Worm (Caenorhabditis elegans) whole organism, midembryonic: ENCODE results near the gene gpa-7.
A peak's percentile ranks its signal among the peaks of the same experiment; 100 is the strongest.

Source experiments
- T22C8.4 ChIP-seq: fragments of 200-800 bp; sonication (Bioruptor generic); IDR thresholded peaks from 2 replicates; pipeline ENCODE4 v1.3.6; 2022; ENCODE audit warnings: missing genetic modification characterization, missing compliant biosample characterization
- cog-1 ChIP-seq: sonication (generic microtip); optimal IDR thresholded peaks from 2 replicates; lab custom pipeline; 2016; ENCODE audit warnings: missing genetic modification characterization, missing compliant biosample characterization
- flt-1 ChIP-seq: fragments of 200-800 bp; sonication (Bioruptor generic); IDR thresholded peaks from 2 replicates; pipeline ENCODE4 v1.3.6; 2022; ENCODE audit warnings: missing genetic modification characterization, missing compliant biosample characterization
- klf-2 ChIP-seq: fragments of 200-800 bp; sonication (Bioruptor generic); conservative IDR thresholded peaks from 2 replicates; pipeline ENCODE4 v1.3.6; 2022; ENCODE audit warnings: missing genetic modification reagents, missing genetic modification characterization, missing compliant biosample characterization
- med-1 ChIP-seq: sonication (generic microtip); optimal IDR thresholded peaks from 2 replicates; lab custom pipeline; 2017; ENCODE audit warnings: missing genetic modification characterization, mild to moderate bottlenecking, missing compliant biosample characterization, antibody characterized with exemption, missing genetic modification reagents; ENCODE audit not compliant: insufficient read depth
- ref-1 ChIP-seq: fragments of 200-800 bp; sonication (Bioruptor generic); conservative IDR thresholded peaks from 2 replicates; pipeline ENCODE4 v1.3.6; 2022; ENCODE audit warnings: missing genetic modification reagents, missing genetic modification characterization, missing compliant biosample characterization
- tab-1 ChIP-seq: fragments of 200-800 bp; sonication (Bioruptor generic); IDR thresholded peaks from 2 replicates; pipeline ENCODE4 v1.3.6; 2022; ENCODE audit warnings: missing genetic modification characterization, missing compliant biosample characterization
- ztf-23 ChIP-seq: fragments of 200-800 bp; sonication (Bioruptor generic); IDR thresholded peaks from 2 replicates; pipeline ENCODE4 v1.3.6; 2022; ENCODE audit warnings: missing genetic modification reagents, missing genetic modification characterization, missing compliant biosample characterization
- ztf-29 ChIP-seq: fragments of 200-800 bp; sonication (Bioruptor generic); IDR thresholded peaks from 2 replicates; pipeline ENCODE4 v1.3.6; 2022; ENCODE audit warnings: missing genetic modification reagents, missing genetic modification characterization, missing compliant biosample characterization

Gene gpa-7

DNA sequence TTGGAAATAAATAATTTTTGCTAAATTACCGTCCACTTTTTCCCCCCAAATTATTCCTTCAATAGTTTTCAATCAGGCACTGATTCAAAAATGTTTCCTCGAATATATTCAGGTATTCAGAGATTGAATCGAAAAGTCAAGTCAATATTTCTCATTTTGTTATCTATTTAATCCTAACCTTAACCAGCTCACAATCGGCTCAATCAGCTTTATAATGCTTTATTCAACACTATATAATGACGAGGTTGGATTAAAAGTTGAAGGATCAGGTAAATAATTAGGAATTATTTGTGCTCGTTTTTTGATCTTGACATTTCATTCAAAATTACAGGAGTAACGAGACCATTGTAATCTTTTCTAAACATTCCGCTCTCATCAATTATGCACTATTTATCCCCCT, 26.7 kb downstream of the gpa-7 start:
- no peak for TF ChIP-seq ztf-29 (GFP tag; lab: Robert Waterston, UW)
- TF ChIP-seq klf-2 (GFP tag; lab: Robert Waterston, UW), result no peak
- TF ChIP-seq ref-1 (GFP tag; lab: Robert Waterston, UW), result no peak
- TF ChIP-seq ztf-23 (GFP tag; lab: Robert Waterston, UW), result no peak
- TF ChIP-seq cog-1 (tag; lab: Kevin White, UChicago), result no peak

ce11 chrIV:10436401-10436800, 32.6 kb downstream of the gpa-7 start, which contains the start of gene ins-1:
ins-1 (plus strand) TSS chrIV:10436701.
- TF ChIP-seq cog-1 (tag; lab: Kevin White, UChicago) (no peak), med-1 (GFP tag; lab: Kevin White, UChicago) (no peak), flt-1 (GFP tag; lab: Robert Waterston, UW) (no peak), klf-2 (GFP tag; lab: Robert Waterston, UW) (no peak), T22C8.4 (GFP tag; lab: Robert Waterston, UW) (no peak), tab-1 (no peak), ztf-29 (GFP tag; lab: Robert Waterston, UW) (no peak), ztf-23 (GFP tag; lab: Robert Waterston, UW) (no peak), ref-1 (GFP tag; lab: Robert Waterston, UW) (no peak)

DNA sequence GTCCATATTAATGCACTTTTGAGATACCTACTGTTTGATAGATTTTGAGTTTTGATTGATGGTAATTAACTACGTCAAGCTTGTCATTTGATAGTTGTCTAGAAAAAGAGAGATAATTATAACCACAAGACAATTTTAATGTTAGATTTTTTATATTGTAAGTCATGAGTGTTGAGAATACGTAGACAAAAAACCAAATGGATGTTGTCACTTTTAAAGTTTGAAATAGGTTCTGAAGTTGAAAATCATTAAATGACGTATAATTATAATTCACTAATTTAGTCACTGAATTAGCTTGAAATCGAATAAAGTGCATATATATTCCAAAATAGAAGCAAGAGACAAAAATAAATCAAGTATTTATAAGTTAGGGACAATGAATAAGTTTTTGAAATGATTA, 33.3 kb downstream of the gpa-7 start:
- no peak for TF ChIP-seq flt-1 (GFP tag; lab: Robert Waterston, UW)
- no peak for TF ChIP-seq cog-1 (tag; lab: Kevin White, UChicago)
- TF ChIP-seq tab-1, result no peak
- TF ChIP-seq ref-1 (GFP tag; lab: Robert Waterston, UW), result no peak
- TF ChIP-seq T22C8.4 (GFP tag; lab: Robert Waterston, UW), result no peak
- no peak for TF ChIP-seq ztf-23 (GFP tag; lab: Robert Waterston, UW)
- no peak for TF ChIP-seq klf-2 (GFP tag; lab: Robert Waterston, UW)
- no peak for TF ChIP-seq ztf-29 (GFP tag; lab: Robert Waterston, UW)
- no peak for TF ChIP-seq med-1 (GFP tag; lab: Kevin White, UChicago)

ce11 chrIV:10438901-10439300, 35.1 kb downstream of the gpa-7 start, which contains the start of gene F13B12.3:
F13B12.3 (plus strand) TSS chrIV:10439123.
- TF ChIP-seq ref-1 (GFP tag; lab: Robert Waterston, UW) (0 out of 2 replicates have a peak, but pooled peaks have one; percentile 2), ztf-29 (GFP tag; lab: Robert Waterston, UW) (no peak)

- TF ChIP-seq tab-1 (no peak), flt-1 (GFP tag; lab: Robert Waterston, UW) (no peak), cog-1 (tag; lab: Kevin White, UChicago) (no peak), ztf-23 (GFP tag; lab: Robert Waterston, UW) (no peak), klf-2 (GFP tag; lab: Robert Waterston, UW) (no peak), ztf-29 (GFP tag; lab: Robert Waterston, UW) (no peak), ref-1 (GFP tag; lab: Robert Waterston, UW) (no peak)
Measured at ce11 chrIV:10442904-10443303, 39.1 kb downstream of the gpa-7 start.

- TF ChIP-seq tab-1 (no peak), med-1 (GFP tag; lab: Kevin White, UChicago) (no peak), ref-1 (GFP tag; lab: Robert Waterston, UW) (no peak), ztf-23 (GFP tag; lab: Robert Waterston, UW) (no peak), cog-1 (tag; lab: Kevin White, UChicago) (no peak), T22C8.4 (GFP tag; lab: Robert Waterston, UW) (no peak), ztf-29 (GFP tag; lab: Robert Waterston, UW) (no peak), flt-1 (GFP tag; lab: Robert Waterston, UW) (no peak), klf-2 (GFP tag; lab: Robert Waterston, UW) (no peak)
Measured at ce11 chrIV:10443510-10443909, 39.7 kb downstream of the gpa-7 start, which contains the start of gene F13B12.7. F13B12.7 (plus strand) TSS chrIV:10443810.

DNA sequence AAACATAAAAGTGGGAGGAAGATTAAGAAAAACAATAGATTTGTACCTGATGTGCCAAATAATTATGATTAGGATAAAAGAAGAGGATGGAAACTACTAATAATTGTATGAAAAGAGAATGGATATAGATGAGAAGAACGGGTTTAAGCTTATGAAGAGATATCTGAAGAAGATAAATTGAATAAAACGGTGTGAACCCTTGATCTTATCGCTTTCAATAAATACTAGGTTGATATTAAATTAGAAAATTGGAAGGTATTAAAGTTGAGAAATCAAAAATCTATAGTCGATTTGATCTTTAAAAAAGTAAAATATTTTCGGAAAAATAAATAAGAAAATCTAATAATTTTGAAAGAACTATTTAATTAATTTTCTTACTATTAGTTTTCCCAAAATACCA, 46.0 kb downstream of the gpa-7 start, which contains the start of gene F13B12.4:
F13B12.4 (minus strand) TSS at position 101 of the 400 bp plus-strand sequence.
- no peak for TF ChIP-seq tab-1
- TF ChIP-seq ztf-29 (GFP tag; lab: Robert Waterston, UW), result no peak
- no peak for TF ChIP-seq ref-1 (GFP tag; lab: Robert Waterston, UW)
- no peak for TF ChIP-seq ztf-23 (GFP tag; lab: Robert Waterston, UW)
- TF ChIP-seq flt-1 (GFP tag; lab: Robert Waterston, UW), result no peak

DNA sequence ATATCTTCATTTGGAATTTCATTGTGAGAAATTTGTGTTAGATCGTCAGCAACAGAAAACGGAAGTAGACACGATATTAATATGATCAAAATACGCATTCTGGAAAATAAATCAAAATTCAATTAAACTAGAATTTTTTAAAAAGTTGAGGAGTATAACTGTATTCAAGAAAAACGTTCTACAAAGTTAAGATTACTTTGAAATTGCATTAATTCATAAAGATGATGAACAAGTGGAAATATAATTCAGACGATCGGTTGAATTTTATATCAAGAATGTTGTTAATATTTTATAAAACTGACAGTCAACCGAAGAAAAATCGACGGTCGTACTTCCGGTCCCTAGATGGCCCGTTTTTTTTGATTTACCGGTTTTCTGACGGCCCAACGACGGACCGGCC, 49.2 kb downstream of the gpa-7 start, which contains the start of gene F01D4.8:
F01D4.8 (minus strand) TSS at position 101 of the 400 bp plus-strand sequence.
- no peak for TF ChIP-seq ztf-23 (GFP tag; lab: Robert Waterston, UW)
- no peak for TF ChIP-seq med-1 (GFP tag; lab: Kevin White, UChicago)
- no peak for TF ChIP-seq T22C8.4 (GFP tag; lab: Robert Waterston, UW)
- no peak for TF ChIP-seq klf-2 (GFP tag; lab: Robert Waterston, UW)
- no peak for TF ChIP-seq cog-1 (tag; lab: Kevin White, UChicago)
- TF ChIP-seq tab-1, result no peak
- no peak for TF ChIP-seq flt-1 (GFP tag; lab: Robert Waterston, UW)
- no peak for TF ChIP-seq ztf-29 (GFP tag; lab: Robert Waterston, UW)
- TF ChIP-seq ref-1 (GFP tag; lab: Robert Waterston, UW), result no peak

DNA sequence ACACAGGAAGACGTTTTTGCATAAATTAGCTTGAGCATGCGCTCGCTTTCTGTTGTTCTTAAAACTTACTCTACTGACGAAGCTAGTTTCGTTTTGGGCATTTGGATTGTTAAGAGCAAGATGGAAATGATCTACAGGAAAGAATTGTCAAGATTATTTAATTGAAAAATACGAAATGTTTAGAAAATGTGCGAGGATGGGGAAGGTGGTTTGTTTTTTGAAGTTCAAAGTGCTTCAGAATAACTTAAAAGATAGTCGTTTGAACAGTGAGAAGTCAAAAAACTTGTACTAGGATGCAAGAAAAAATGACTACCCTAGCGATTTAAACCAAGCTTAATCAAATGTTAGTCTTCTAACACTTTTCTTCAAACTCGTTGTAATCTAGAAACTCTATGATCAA, 53.3 kb downstream of the gpa-7 start, which contains the start of gene srb-17:
srb-17 (minus strand) TSS at position 101 of the 400 bp plus-strand sequence.
- TF ChIP-seq klf-2 (GFP tag; lab: Robert Waterston, UW), result no peak
- TF ChIP-seq ztf-23 (GFP tag; lab: Robert Waterston, UW), result no peak
- TF ChIP-seq tab-1, result no peak
